Worm (Caenorhabditis elegans) whole organism, L1 larva: ENCODE data around the gene K12B6.9.

ENCODE experiments used
- elt-3 ChIP-seq, 6 experiments: fragments of 150-350 bp in 1 of 6; sonication (generic microtip); optimal IDR thresholded peaks; 2 replicates each; lab custom pipeline; 2017 to 2018; ENCODE audit warnings: missing biosample characterization in 6 of 6, missing genetic modification characterization in 6 of 6, inconsistent platforms in 1 of 6
- mep-1 ChIP-seq: fragments of 150-350 bp; optimal IDR thresholded peaks from 2 replicates; lab custom pipeline; 2014; ENCODE audit warnings: missing biosample characterization, missing genetic modification characterization
- nhr-12 ChIP-seq: sonication (generic microtip); optimal IDR thresholded peaks from 2 replicates; lab custom pipeline; 2017; ENCODE audit warnings: missing biosample characterization, missing genetic modification characterization
- unc-62 ChIP-seq: fragments of 150-350 bp; optimal IDR thresholded peaks from 2 replicates; lab custom pipeline; 2014; ENCODE audit warnings: missing biosample characterization, missing genetic modification reagents, missing genetic modification characterization

ce11 chrV:6319358-6319757 is 26.9 kb upstream of the K12B6.9 start:
- peak; percentile 11 for TF ChIP-seq mep-1
- TF ChIP-seq nhr-12 (tag; lab: Kevin White, UChicago), result no peak
- no peak for TF ChIP-seq unc-62 (GFP tag; lab: Kevin White, UChicago)
- peak in 5 of 6 experiments; percentile 60 to 88 (median 84) for TF ChIP-seq elt-3 (tag; optimal IDR thresholded peaks at IDR 0.05; lab: Kevin White, UChicago)
